Fruit fly (Drosophila melanogaster) whole organism, adult: ENCODE results near the gene Cpr78E.

Source experiments
- CG14711 ChIP-seq: fragments of 200-800 bp; sonication (Bioruptor generic); optimal IDR thresholded peaks from 2 replicates; lab custom pipeline; 2018; ENCODE audit warnings: missing biosample characterization, mild to moderate bottlenecking, missing genetic modification characterization, moderate library complexity
- CG33017 ChIP-seq: fragments of 200-800 bp; sonication (Bioruptor generic); optimal IDR thresholded peaks from 2 replicates; lab custom pipeline; 2018; ENCODE audit warnings: missing biosample characterization, mild to moderate bottlenecking, missing genetic modification characterization, moderate library complexity
- CG5204 ChIP-seq: fragments of 200-800 bp; sonication (Bioruptor generic); optimal IDR thresholded peaks from 2 replicates; lab custom pipeline; 2016; ENCODE audit warnings: missing biosample characterization, missing genetic modification characterization
- CG7101 ChIP-seq: fragments of 200-800 bp; sonication (Bioruptor generic); optimal IDR thresholded peaks from 2 replicates; lab custom pipeline; 2018; ENCODE audit warnings: missing biosample characterization, mild to moderate bottlenecking, missing genetic modification characterization, moderate library complexity
- Clk ChIP-seq: fragments of 200-800 bp; sonication (Bioruptor generic); optimal IDR thresholded peaks from 2 replicates; lab custom pipeline; 2017; ENCODE audit warnings: missing biosample characterization, missing genetic modification characterization
- Crg-1 ChIP-seq: fragments of 200-800 bp; sonication (Bioruptor generic); optimal IDR thresholded peaks from 2 replicates; lab custom pipeline; 2016; ENCODE audit warnings: missing biosample characterization, missing genetic modification characterization
- bab1 ChIP-seq: fragments of 200-800 bp; sonication (Bioruptor generic); optimal IDR thresholded peaks from 3 replicates; lab custom pipeline; 2019; ENCODE audit warnings: missing biosample characterization, mild to moderate bottlenecking, missing genetic modification characterization, moderate library complexity
- cic ChIP-seq: fragments of 200-800 bp; sonication (Bioruptor generic); optimal IDR thresholded peaks from 2 replicates; lab custom pipeline; 2017; ENCODE audit warnings: missing biosample characterization, mild to moderate bottlenecking, missing genetic modification characterization, moderate library complexity
- kay ChIP-seq: fragments of 200-800 bp; sonication (Bioruptor generic); peaks from one replicate; lab custom pipeline; 2016; ENCODE audit warnings: missing biosample characterization, missing genetic modification characterization, borderline replicate concordance
- tj ChIP-seq: fragments of 200-800 bp; sonication (Bioruptor generic); optimal IDR thresholded peaks from 3 replicates; lab custom pipeline; 2017; ENCODE audit warnings: missing biosample characterization, mild to moderate bottlenecking, missing genetic modification characterization, moderate library complexity
- toe ChIP-seq: fragments of 200-800 bp; sonication (Bioruptor generic); optimal IDR thresholded peaks from 2 replicates; lab custom pipeline; 2016; ENCODE audit warnings: missing biosample characterization, missing genetic modification characterization

Cpr78E gene

dm6 chr3L:21625547-21625946 lies 41.2 kb downstream of the Cpr78E start, which contains the start of the genes CG7166 and Alg11:
TSS of gene CG7166 (minus strand) at chr3L:21625647.
TSS of gene Alg11 (plus strand) at chr3L:21625806.
- TF ChIP-seq kay (GFP tag; lab: Kevin White, UChicago) (no peak), Clk (GFP tag; lab: Kevin White, UChicago) (no peak), cic (no peak), CG33017 (tag; lab: Kevin White, UChicago) (no peak), bab1 (GFP tag; lab: Kevin White, UChicago) (no peak), Crg-1 (GFP tag; lab: Kevin White, UChicago) (no peak), CG14711 (tag; lab: Kevin White, UChicago) (no peak), CG5204 (GFP tag; lab: Kevin White, UChicago) (no peak), CG7101 (tag; lab: Kevin White, UChicago) (no peak), tj (GFP tag; lab: Kevin White, UChicago) (no peak)

- TF ChIP-seq bab1 (GFP tag; lab: Kevin White, UChicago) (peak; percentile 8), toe (GFP tag; lab: Kevin White, UChicago) (no peak)
Observed at dm6 chr3L:21617354-21617753, 49.4 kb downstream of the Cpr78E start, which contains the start of the genes S1P and CG11307. TSS of gene S1P (minus strand) at chr3L:21617376. TSS of gene CG11307 (plus strand) at chr3L:21617623.
